Fruit fly (Drosophila melanogaster) whole organism, embryonic: ENCODE results near the gene asun.

Experiments used
- Aef1 ChIP-seq: fragments of 200-800 bp; sonication (Bioruptor generic); IDR thresholded peaks from 3 replicates; pipeline ENCODE4 v1.3.6; 2022; ENCODE audit warnings: missing biosample characterization, missing genetic modification characterization
- Antp ChIP-seq: fragments of 200-800 bp; sonication (Bioruptor generic); optimal IDR thresholded peaks from 3 replicates; lab custom pipeline; 2016; ENCODE audit warnings: missing biosample characterization, missing genetic modification characterization
- B-H1 ChIP-seq: fragments of 200-800 bp; sonication (Bioruptor generic); IDR thresholded peaks from 3 replicates; pipeline ENCODE4 v1.3.6; 2022; ENCODE audit warnings: missing biosample characterization, missing genetic modification characterization
- CG10959 ChIP-seq: fragments of 200-800 bp; sonication (Bioruptor generic); IDR thresholded peaks from 2 replicates; pipeline ENCODE4 v1.3.6; 2022; ENCODE audit warnings: missing biosample characterization, missing genetic modification characterization
- CG11398 ChIP-seq: fragments of 200-800 bp; sonication (Bioruptor generic); optimal IDR thresholded peaks from 2 replicates; lab custom pipeline; 2016; ENCODE audit warnings: missing biosample characterization, missing genetic modification characterization
- CG11504 ChIP-seq: fragments of 200-800 bp; sonication (Bioruptor generic); optimal IDR thresholded peaks from 3 replicates; lab custom pipeline; 2019; ENCODE audit warnings: missing biosample characterization, mild to moderate bottlenecking, missing genetic modification characterization, moderate library complexity
- CG12071 ChIP-seq: fragments of 200-800 bp; sonication (Bioruptor generic); optimal IDR thresholded peaks from 3 replicates; lab custom pipeline; 2018; ENCODE audit warnings: missing biosample characterization, mild to moderate bottlenecking, missing genetic modification characterization
- CG12104 ChIP-seq: fragments of 200-800 bp; sonication (Bioruptor generic); optimal IDR thresholded peaks from 3 replicates; lab custom pipeline; 2016; ENCODE audit warnings: missing biosample characterization, missing genetic modification characterization
- CG12155 ChIP-seq: fragments of 200-800 bp; sonication (Bioruptor generic); optimal IDR thresholded peaks from 3 replicates; lab custom pipeline; 2016; ENCODE audit warnings: missing biosample characterization, missing genetic modification characterization
- CG12219 ChIP-seq: fragments of 200-800 bp; sonication (Bioruptor generic); optimal IDR thresholded peaks from 3 replicates; lab custom pipeline; 2018; ENCODE audit warnings: missing biosample characterization, mild to moderate bottlenecking, missing genetic modification characterization
- CG12236 ChIP-seq: fragments of 200-800 bp; sonication (Bioruptor generic); optimal IDR thresholded peaks from 2 replicates; lab custom pipeline; 2016; ENCODE audit warnings: missing biosample characterization, missing genetic modification characterization
- CG12769 ChIP-seq: fragments of 200-800 bp; sonication (Bioruptor generic); optimal IDR thresholded peaks from 2 replicates; lab custom pipeline; 2019; ENCODE audit warnings: missing biosample characterization, mild to moderate bottlenecking, missing genetic modification characterization, moderate library complexity
- CG13296 ChIP-seq: fragments of 200-800 bp; sonication (Bioruptor generic); optimal IDR thresholded peaks from 3 replicates; lab custom pipeline; 2018; ENCODE audit warnings: missing biosample characterization, mild to moderate bottlenecking, missing genetic modification characterization
- CG17802 ChIP-seq: fragments of 200-800 bp; sonication (Bioruptor generic); optimal IDR thresholded peaks from 2 replicates; lab custom pipeline; 2018; ENCODE audit warnings: missing biosample characterization, mild to moderate bottlenecking, missing genetic modification characterization, moderate library complexity
- CG18011 ChIP-seq: fragments of 200-800 bp; sonication (Bioruptor generic); optimal IDR thresholded peaks from 2 replicates; lab custom pipeline; 2017; ENCODE audit warnings: missing biosample characterization, missing genetic modification characterization, mild to moderate bottlenecking, moderate library complexity, missing genotype
- CG42726 ChIP-seq: fragments of 200-800 bp; sonication (Bioruptor generic); IDR thresholded peaks from 2 replicates; pipeline ENCODE4 v1.3.6; 2022; ENCODE audit warnings: missing biosample characterization, missing genetic modification characterization; ENCODE audit not compliant: partially characterized antibody
- CG5180 ChIP-seq: fragments of 200-800 bp; sonication (Bioruptor generic); optimal IDR thresholded peaks from 3 replicates; lab custom pipeline; 2017; ENCODE audit warnings: missing biosample characterization, missing genetic modification characterization, mild to moderate bottlenecking, moderate library complexity, missing genetic modification reagents
- CG7928 ChIP-seq: fragments of 200-800 bp; sonication (Bioruptor generic); optimal IDR thresholded peaks from 2 replicates; lab custom pipeline; 2017; ENCODE audit warnings: missing biosample characterization, mild to moderate bottlenecking, missing genetic modification characterization
- CG8924 ChIP-seq: fragments of 200-800 bp; optimal IDR thresholded peaks from 3 replicates; lab custom pipeline; 2019; ENCODE audit warnings: missing biosample characterization, mild to moderate bottlenecking, missing genetic modification characterization, moderate library complexity
- D19B ChIP-seq: fragments of 200-800 bp; sonication (Bioruptor generic); optimal IDR thresholded peaks from 2 replicates; lab custom pipeline; 2017; ENCODE audit warnings: missing biosample characterization, mild to moderate bottlenecking, missing genetic modification characterization
- Dek ChIP-seq: fragments of 200-800 bp; sonication (Bioruptor generic); optimal IDR thresholded peaks from 3 replicates; lab custom pipeline; 2019; ENCODE audit warnings: missing biosample characterization, mild to moderate bottlenecking, missing genetic modification characterization, moderate library complexity
- Fer2 ChIP-seq: fragments of 200-800 bp; sonication (Bioruptor generic); optimal IDR thresholded peaks from 2 replicates; lab custom pipeline; 2018; ENCODE audit warnings: missing biosample characterization, mild to moderate bottlenecking, missing genetic modification characterization, moderate library complexity
- HLH3B ChIP-seq: fragments of 200-800 bp; sonication (Bioruptor generic); IDR thresholded peaks from 2 replicates; pipeline ENCODE4 v1.3.6; 2022; ENCODE audit warnings: missing biosample characterization, missing genetic modification characterization
- Mad ChIP-seq: fragments of 200-800 bp; sonication (Bioruptor generic); optimal IDR thresholded peaks from 2 replicates; lab custom pipeline; 2016; ENCODE audit warnings: missing biosample characterization, missing genetic modification characterization
- Optix ChIP-seq: fragments of 200-800 bp; sonication (Bioruptor generic); IDR thresholded peaks from 3 replicates; pipeline ENCODE4 v1.3.6; 2022; ENCODE audit warnings: missing biosample characterization, missing genetic modification characterization
- Vsx1 ChIP-seq: fragments of 200-800 bp; sonication (Bioruptor generic); optimal IDR thresholded peaks from 2 replicates; lab custom pipeline; 2017; ENCODE audit warnings: missing biosample characterization, mild to moderate bottlenecking, missing genetic modification characterization, missing genetic modification reagents
- ab ChIP-seq: fragments of 200-800 bp; sonication (Bioruptor generic); optimal IDR thresholded peaks from 2 replicates; lab custom pipeline; 2016; ENCODE audit warnings: missing biosample characterization, missing genetic modification characterization
- ac ChIP-seq: fragments of 200-800 bp; sonication (Bioruptor generic); optimal IDR thresholded peaks from 3 replicates; lab custom pipeline; 2017; ENCODE audit warnings: missing biosample characterization, mild to moderate bottlenecking, missing genetic modification characterization
- cato ChIP-seq: fragments of 200-800 bp; sonication (Bioruptor generic); optimal IDR thresholded peaks from 2 replicates; lab custom pipeline; 2016; ENCODE audit warnings: missing biosample characterization, missing genetic modification characterization, borderline replicate concordance
- eve ChIP-seq, 2 experiments: fragments of >200 bp; optimal IDR thresholded peaks; 2 replicates each; lab custom pipeline; 2017; ENCODE audit warnings: missing biosample characterization in 2 of 2, missing genetic modification characterization in 2 of 2
- eyg ChIP-seq: fragments of 200-800 bp; sonication (Bioruptor generic); optimal IDR thresholded peaks from 3 replicates; lab custom pipeline; 2016; ENCODE audit warnings: missing biosample characterization, missing genetic modification characterization
- grn ChIP-seq: fragments of 200-800 bp; sonication (Bioruptor generic); optimal IDR thresholded peaks from 3 replicates; lab custom pipeline; 2017; ENCODE audit warnings: missing biosample characterization, missing genetic modification characterization
- gro ChIP-seq: fragments of 200-800 bp; sonication (Bioruptor generic); optimal IDR thresholded peaks from 2 replicates; lab custom pipeline; 2016; ENCODE audit warnings: missing biosample characterization, missing genetic modification characterization
- ind ChIP-seq: fragments of 200-800 bp; sonication (Bioruptor generic); optimal IDR thresholded peaks from 3 replicates; lab custom pipeline; 2016; ENCODE audit warnings: missing biosample characterization, missing genetic modification characterization
- jumu ChIP-seq: fragments of 200-800 bp; sonication (Bioruptor generic); optimal IDR thresholded peaks from 3 replicates; lab custom pipeline; 2016; ENCODE audit warnings: missing biosample characterization, missing genetic modification characterization
- lmd ChIP-seq: fragments of 200-800 bp; sonication (Bioruptor generic); IDR thresholded peaks from 2 replicates; pipeline ENCODE4 v1.3.6; 2022; ENCODE audit warnings: missing biosample characterization, missing genetic modification characterization
- lov ChIP-seq, 2 experiments: fragments of 200-800 bp in 1 of 2; fragments of >200 bp in 1 of 2; sonication (Bioruptor generic) in 1 of 2; IDR thresholded peaks in 1 of 2; optimal IDR thresholded peaks in 1 of 2; 2 replicates in 1 of 2; 3 replicates in 1 of 2; pipeline versions ENCODE4 v1.3.6 to Lab custom; 2017 to 2022; ENCODE audit warnings: missing biosample characterization in 1 of 2, missing genetic modification characterization in 1 of 2
- mam ChIP-seq: fragments of 200-800 bp; sonication (Bioruptor generic); optimal IDR thresholded peaks from 3 replicates; lab custom pipeline; 2016; ENCODE audit warnings: missing biosample characterization, missing genetic modification characterization
- oc ChIP-seq: fragments of 200-800 bp; sonication (Bioruptor generic); optimal IDR thresholded peaks from 2 replicates; lab custom pipeline; 2018; ENCODE audit warnings: missing biosample characterization, mild to moderate bottlenecking, missing genetic modification characterization, moderate library complexity
- odd ChIP-seq: fragments of 200-800 bp; sonication (Bioruptor generic); optimal IDR thresholded peaks from 2 replicates; lab custom pipeline; 2017; ENCODE audit warnings: missing biosample characterization, mild to moderate bottlenecking, missing genetic modification characterization
- p53 ChIP-seq: fragments of 200-800 bp; sonication (Bioruptor generic); optimal IDR thresholded peaks from 2 replicates; lab custom pipeline; 2016; ENCODE audit warnings: missing biosample characterization, missing genetic modification characterization
- phol ChIP-seq: fragments of 200-800 bp; sonication (Bioruptor generic); optimal IDR thresholded peaks from 3 replicates; lab custom pipeline; 2018; ENCODE audit warnings: missing biosample characterization, mild to moderate bottlenecking, missing genetic modification characterization, moderate library complexity
- ranshi ChIP-seq: fragments of 200-800 bp; sonication (Bioruptor generic); IDR thresholded peaks from 2 replicates; pipeline ENCODE4 v1.3.6; 2022; ENCODE audit warnings: missing biosample characterization, missing genetic modification characterization
- schlank ChIP-seq: fragments of 200-800 bp; sonication (Bioruptor generic); optimal IDR thresholded peaks from 2 replicates; lab custom pipeline; 2018; ENCODE audit warnings: missing biosample characterization, mild to moderate bottlenecking, missing genetic modification characterization
- tgo ChIP-seq: fragments of 200-800 bp; sonication (Bioruptor generic); IDR thresholded peaks from 3 replicates; pipeline ENCODE4 v1.3.6; 2022; ENCODE audit warnings: missing biosample characterization, missing genetic modification characterization
- tin ChIP-seq: fragments of 200-800 bp; sonication (Bioruptor generic); optimal IDR thresholded peaks from 3 replicates; lab custom pipeline; 2016; ENCODE audit warnings: missing biosample characterization, missing genetic modification characterization
- twi ChIP-seq: fragments of 200-800 bp; optimal IDR thresholded peaks from 2 replicates; lab custom pipeline; 2019; ENCODE audit warnings: missing biosample characterization, mild to moderate bottlenecking, missing genetic modification characterization, moderate library complexity
- unpg ChIP-seq: fragments of 200-800 bp; sonication (Bioruptor generic); optimal IDR thresholded peaks from 3 replicates; lab custom pipeline; 2018; ENCODE audit warnings: missing biosample characterization, mild to moderate bottlenecking, missing genetic modification characterization, moderate library complexity
- z ChIP-seq: fragments of 200-800 bp; sonication (Bioruptor generic); IDR thresholded peaks from 3 replicates; pipeline ENCODE4 v1.3.6; 2022; ENCODE audit warnings: missing biosample characterization, missing genetic modification characterization
- zf30C ChIP-seq: fragments of 200-800 bp; sonication (Bioruptor generic); optimal IDR thresholded peaks from 3 replicates; lab custom pipeline; 2018; ENCODE audit warnings: missing biosample characterization, mild to moderate bottlenecking, missing genetic modification characterization

Gene asun

DNA sequence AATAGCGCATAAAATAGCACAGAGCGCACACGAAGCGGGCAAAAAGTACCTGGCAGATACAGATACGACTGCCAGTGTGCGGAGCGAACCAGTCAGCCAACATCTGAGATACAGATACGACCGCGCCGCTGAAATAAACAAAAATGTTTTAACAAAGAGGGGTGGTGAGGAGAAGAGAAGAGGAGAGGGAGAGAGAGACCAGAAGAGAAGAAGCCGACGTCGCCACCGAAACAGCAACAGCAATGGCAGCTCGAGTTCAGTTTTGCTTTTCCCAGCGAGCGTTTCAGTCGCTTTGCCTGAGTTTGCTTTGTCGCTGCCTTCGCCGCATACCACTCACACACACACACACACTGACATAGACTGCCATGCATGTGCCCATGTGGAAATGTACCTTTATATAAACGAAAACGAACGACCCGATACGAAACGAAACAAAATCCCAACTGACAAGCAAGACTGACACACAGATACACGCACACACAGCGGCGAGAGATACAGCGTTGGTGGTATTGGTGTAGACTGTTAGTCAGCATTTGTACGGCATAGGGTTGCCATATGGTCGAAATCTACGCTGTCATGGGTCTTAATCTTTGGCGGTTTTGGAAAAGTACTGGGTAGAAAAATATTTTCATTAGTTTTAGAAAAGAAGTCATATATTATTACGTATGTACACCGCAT lies 22.8 kb upstream of the asun start (continued):
- TF ChIP-seq schlank (no peak), CG13296 (no peak), Optix (no peak), zf30C (peak; percentile 54), B-H1 (GFP tag; lab: Robert Waterston, UW) (no peak), CG12769 (tag; lab: Kevin White, UChicago) (peak; percentile 90), CG10959 (GFP tag; lab: Robert Waterston, UW) (no peak), jumu (GFP tag; lab: Kevin White, UChicago) (no peak), Vsx1 (GFP tag; lab: Kevin White, UChicago) (no peak), ab (GFP tag; lab: Kevin White, UChicago) (peak; percentile 51), cato (GFP tag; lab: Kevin White, UChicago) (no peak), eve (GFP tag; optimal IDR thresholded peaks at IDR 0.05; lab: Kevin White, UChicago) (no peak), ranshi (GFP tag; lab: Robert Waterston, UW) (no peak), mam (GFP tag; lab: Kevin White, UChicago) (peak; percentile 48), Mad (GFP tag; lab: Kevin White, UChicago) (peak; percentile 30), D19B (GFP tag; lab: Kevin White, UChicago) (peak; percentile 57), unpg (GFP tag; lab: Kevin White, UChicago) (no peak), CG18011 (GFP tag; lab: Kevin White, UChicago) (no peak), tin (peak; percentile 4), Antp (GFP tag; lab: Kevin White, UChicago) (peak; percentile 16), lov (optimal IDR thresholded peaks at IDR 0.05; lab: Kevin White, UChicago) (no peak), lov (GFP tag; IDR thresholded peaks at IDR 0.05; lab: Robert Waterston, UW) (no peak), oc (tag; lab: Kevin White, UChicago) (peak; percentile 82), Aef1 (GFP tag; lab: Robert Waterston, UW) (no peak), CG12236 (GFP tag; lab: Kevin White, UChicago) (no peak), Dek (tag; lab: Kevin White, UChicago) (peak; percentile 4), ind (peak; percentile 8), odd (GFP tag; lab: Kevin White, UChicago) (no peak), CG12071 (GFP tag; lab: Kevin White, UChicago) (peak; percentile 51), HLH3B (GFP tag; lab: Robert Waterston, UW) (no peak), eyg (no peak), grn (GFP tag; lab: Kevin White, UChicago) (peak; percentile 61), CG17802 (tag; lab: Kevin White, UChicago) (no peak), CG11398 (GFP tag; lab: Kevin White, UChicago) (no peak), ac (GFP tag; lab: Kevin White, UChicago) (no peak), CG5180 (peak; percentile 95), CG12219 (GFP tag; lab: Kevin White, UChicago) (no peak), Fer2 (tag; lab: Kevin White, UChicago) (no peak), lmd (GFP tag; lab: Robert Waterston, UW) (no peak), CG42726 (GFP tag; lab: Robert Waterston, UW) (no peak), gro (no peak), CG8924 (peak; percentile 65), tgo (GFP tag; lab: Robert Waterston, UW) (no peak), phol (tag; lab: Kevin White, UChicago) (no peak), twi (tag; lab: Kevin White, UChicago) (peak; percentile 84), CG7928 (GFP tag; lab: Kevin White, UChicago) (peak; percentile 47), p53 (GFP tag; lab: Kevin White, UChicago) (no peak), CG12155 (GFP tag; lab: Kevin White, UChicago) (peak; percentile 52), z (GFP tag; lab: Robert Waterston, UW) (no peak), CG11504 (peak; percentile 31), CG12104 (no peak)
